Fruit fly (Drosophila melanogaster) whole organism, prepupa: ENCODE results near the gene CAH1.
A peak's percentile ranks its signal among the peaks of the same experiment; 100 is the strongest.

ENCODE experiments used
- CG10631 ChIP-seq: fragments of 200-800 bp; sonication (Bioruptor generic); optimal IDR thresholded peaks from 2 replicates; lab custom pipeline; 2016; ENCODE audit warnings: missing biosample characterization, missing genetic modification characterization
- CG1621 ChIP-seq: fragments of 200-800 bp; sonication (Bioruptor generic); optimal IDR thresholded peaks from 3 replicates; lab custom pipeline; 2018; ENCODE audit warnings: missing biosample characterization, mild to moderate bottlenecking, missing genetic modification characterization
- CG6276 ChIP-seq: fragments of 200-800 bp; sonication (Bioruptor generic); optimal IDR thresholded peaks from 2 replicates; lab custom pipeline; 2017; ENCODE audit warnings: missing biosample characterization, mild to moderate bottlenecking, missing genetic modification characterization
- CG6854 ChIP-seq: fragments of 200-800 bp; sonication (Bioruptor generic); optimal IDR thresholded peaks from 2 replicates; lab custom pipeline; 2017; ENCODE audit warnings: missing biosample characterization, mild to moderate bottlenecking, missing genetic modification characterization
- CG8319 ChIP-seq: fragments of 200-800 bp; sonication (Bioruptor generic); optimal IDR thresholded peaks from 3 replicates; lab custom pipeline; 2016; ENCODE audit warnings: missing biosample characterization, missing genetic modification characterization
- Gug ChIP-seq: fragments of 200-800 bp; sonication (Bioruptor generic); IDR thresholded peaks from 2 replicates; pipeline ENCODE4 v1.3.6; 2022; ENCODE audit warnings: missing biosample characterization, missing genetic modification characterization
- Hr39 ChIP-seq: fragments of 200-800 bp; sonication (Bioruptor generic); optimal IDR thresholded peaks from 2 replicates; lab custom pipeline; 2016; ENCODE audit warnings: missing biosample characterization, missing genetic modification characterization
- svp ChIP-seq: fragments of 200-800 bp; sonication (Bioruptor generic); peaks from one replicate; lab custom pipeline; 2016; ENCODE audit warnings: missing biosample characterization, missing genetic modification characterization
- topi ChIP-seq: fragments of 200-800 bp; sonication (Bioruptor generic); optimal IDR thresholded peaks from 3 replicates; lab custom pipeline; 2016; ENCODE audit warnings: missing biosample characterization, missing genetic modification characterization
- vri ChIP-seq: fragments of 200-800 bp; sonication (Bioruptor generic); optimal IDR thresholded peaks from 3 replicates; lab custom pipeline; 2016; ENCODE audit warnings: missing biosample characterization, mild to moderate bottlenecking, missing genetic modification characterization

DNA sequence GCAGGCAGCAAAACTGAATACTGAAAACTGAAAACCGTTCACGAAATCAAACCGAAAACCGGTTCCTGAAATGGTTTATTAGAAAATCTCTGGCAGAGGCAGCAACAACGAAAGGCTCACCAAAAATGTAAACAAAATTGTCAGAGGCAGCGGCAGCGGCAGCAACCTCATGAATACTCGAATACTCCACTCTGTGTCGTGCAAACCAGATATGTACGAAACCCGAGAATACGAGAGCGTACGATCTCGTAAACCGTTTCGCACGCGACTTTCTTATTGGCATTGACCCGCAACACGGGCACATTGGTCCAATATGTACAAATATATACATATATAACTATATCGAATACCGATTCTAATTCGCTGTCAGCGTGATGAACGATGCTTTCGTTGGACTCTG lies 34.2 kb downstream of the CAH1 start:
- TF ChIP-seq CG10631 (GFP tag; lab: Kevin White, UChicago) (no peak), CG6276 (GFP tag; lab: Kevin White, UChicago) (no peak), CG8319 (no peak), Gug (GFP tag; lab: Robert Waterston, UW) (no peak), CG6854 (no peak), topi (peak; percentile 4), vri (peak; percentile 16), CG1621 (tag; lab: Kevin White, UChicago) (no peak), svp (GFP tag; lab: Kevin White, UChicago) (peak; percentile 92), Hr39 (GFP tag; lab: Kevin White, UChicago) (no peak)
